Fruit fly (Drosophila melanogaster) whole organism, pupa: ENCODE data around the gene Ufsp2.

Source experiments
- CG10348 ChIP-seq: fragments of 200-800 bp; sonication (Bioruptor generic); IDR thresholded peaks from 2 replicates; pipeline ENCODE4 v1.3.6; 2022; ENCODE audit warnings: missing biosample characterization, missing genetic modification characterization
- CG12605 ChIP-seq: fragments of 200-800 bp; sonication (Bioruptor generic); IDR thresholded peaks from 2 replicates; pipeline ENCODE4 v1.3.6; 2022; ENCODE audit warnings: missing biosample characterization, missing genetic modification characterization
- CG13204 ChIP-seq: fragments of 200-800 bp; sonication (Bioruptor generic); optimal IDR thresholded peaks from 2 replicates; lab custom pipeline; 2018; ENCODE audit warnings: missing biosample characterization, mild to moderate bottlenecking, missing genetic modification characterization, moderate library complexity
- CG14655 ChIP-seq: fragments of 200-800 bp; sonication (Bioruptor generic); optimal IDR thresholded peaks from 3 replicates; lab custom pipeline; 2017; ENCODE audit warnings: mild to moderate bottlenecking, missing biosample characterization, missing genetic modification reagents, missing genetic modification characterization
- CG15710 ChIP-seq: fragments of 200-800 bp; sonication (Bioruptor generic); optimal IDR thresholded peaks from 2 replicates; lab custom pipeline; 2018; ENCODE audit warnings: missing biosample characterization, mild to moderate bottlenecking, missing genetic modification characterization, moderate library complexity
- CG17806 ChIP-seq: fragments of 200-800 bp; sonication (Bioruptor generic); optimal IDR thresholded peaks from 2 replicates; lab custom pipeline; 2018; ENCODE audit warnings: missing biosample characterization, mild to moderate bottlenecking, missing genetic modification characterization, moderate library complexity
- CG32121 ChIP-seq: fragments of 200-800 bp; sonication (Bioruptor generic); IDR thresholded peaks from 2 replicates; pipeline ENCODE4 v1.3.6; 2022; ENCODE audit warnings: missing biosample characterization, missing genetic modification characterization
- CG34367 ChIP-seq: fragments of 200-800 bp; sonication (Bioruptor generic); optimal IDR thresholded peaks from 2 replicates; lab custom pipeline; 2018; ENCODE audit warnings: missing biosample characterization, mild to moderate bottlenecking, missing genetic modification characterization
- CG4496 ChIP-seq: fragments of 200-800 bp; sonication (Bioruptor generic); IDR thresholded peaks from 3 replicates; pipeline ENCODE4 v1.3.6; 2022; ENCODE audit warnings: missing biosample characterization, missing genetic modification characterization
- CG8159 ChIP-seq: fragments of 200-800 bp; sonication (Bioruptor generic); optimal IDR thresholded peaks from 3 replicates; lab custom pipeline; 2018; ENCODE audit warnings: missing biosample characterization, mild to moderate bottlenecking, missing genetic modification characterization, moderate library complexity
- CG8301 ChIP-seq: fragments of 200-800 bp; sonication (Bioruptor generic); optimal IDR thresholded peaks from 2 replicates; lab custom pipeline; 2018; ENCODE audit warnings: missing biosample characterization, mild to moderate bottlenecking, missing genetic modification characterization
- CG9948 ChIP-seq: fragments of 200-800 bp; sonication (Bioruptor generic); optimal IDR thresholded peaks from 2 replicates; lab custom pipeline; 2018; ENCODE audit warnings: missing biosample characterization, mild to moderate bottlenecking, missing genetic modification characterization, moderate library complexity
- D1 ChIP-seq: fragments of 200-800 bp; sonication (Bioruptor generic); optimal IDR thresholded peaks from 2 replicates; lab custom pipeline; 2018; ENCODE audit warnings: missing biosample characterization, mild to moderate bottlenecking, missing genetic modification characterization, moderate library complexity
- EcR ChIP-seq: fragments of 200-800 bp; sonication (Bioruptor generic); optimal IDR thresholded peaks from 3 replicates; lab custom pipeline; 2019; ENCODE audit warnings: missing biosample characterization, missing genetic modification characterization, mild to moderate bottlenecking, moderate library complexity, missing genetic modification reagents
- Ets98B ChIP-seq: fragments of 200-800 bp; sonication (Bioruptor generic); IDR thresholded peaks from 2 replicates; pipeline ENCODE4 v1.3.6; 2022; ENCODE audit warnings: missing biosample characterization, missing genetic modification characterization
- Pif1A ChIP-seq: fragments of 200-800 bp; sonication (Bioruptor generic); optimal IDR thresholded peaks from 3 replicates; lab custom pipeline; 2016; ENCODE audit warnings: missing biosample characterization, missing genetic modification characterization
- Pif1B ChIP-seq: fragments of 200-800 bp; sonication (Bioruptor generic); optimal IDR thresholded peaks from 3 replicates; lab custom pipeline; 2016; ENCODE audit warnings: missing biosample characterization, missing genetic modification characterization
- Snoo ChIP-seq: fragments of 200-800 bp; sonication (Bioruptor generic); optimal IDR thresholded peaks from 3 replicates; lab custom pipeline; 2017; ENCODE audit warnings: missing biosample characterization, mild to moderate bottlenecking, missing genetic modification characterization, inconsistent platforms
- fd96Ca ChIP-seq: fragments of 200-800 bp; sonication (Bioruptor generic); IDR thresholded peaks from 3 replicates; pipeline ENCODE4 v1.3.6; 2022; ENCODE audit warnings: missing biosample characterization, missing genetic modification characterization
- gl ChIP-seq: fragments of 200-800 bp; sonication (Bioruptor generic); optimal IDR thresholded peaks from 2 replicates; lab custom pipeline; 2018; ENCODE audit warnings: missing biosample characterization, mild to moderate bottlenecking, missing genetic modification characterization
- rn ChIP-seq: fragments of 200-800 bp; sonication (Bioruptor generic); IDR thresholded peaks from 2 replicates; pipeline ENCODE4 v1.3.6; 2022; ENCODE audit warnings: missing biosample characterization, missing genetic modification characterization

The Ufsp2 gene

dm6 chr3L:15597037-15597785 lies 20.8 kb downstream of the Ufsp2 start:
- TF ChIP-seq Pif1A (GFP tag; lab: Kevin White, UChicago) = no peak
- TF ChIP-seq CG8301 (tag; lab: Kevin White, UChicago) = no peak
- TF ChIP-seq gl (tag; lab: Kevin White, UChicago) = peak; percentile 14
- TF ChIP-seq Pif1B (GFP tag; lab: Kevin White, UChicago) = no peak
- TF ChIP-seq CG12605 (GFP tag; lab: Robert Waterston, UW) = no peak
- no peak for TF ChIP-seq CG9948
- TF ChIP-seq EcR (GFP tag; lab: Kevin White, UChicago) = peak; percentile 40

dm6 chr3L:15597945-15598344 lies 21.6 kb downstream of the Ufsp2 start:
- no peak for TF ChIP-seq CG4496 (GFP tag; lab: Robert Waterston, UW)
- TF ChIP-seq EcR (GFP tag; lab: Kevin White, UChicago) = peak; percentile 7

dm6 chr3L:15599190-15599589 lies 22.8 kb downstream of the Ufsp2 start:
- TF ChIP-seq CG14655 (GFP tag; lab: Kevin White, UChicago) (no peak), CG8159 (tag; lab: Kevin White, UChicago) (no peak), CG34367 (tag; lab: Kevin White, UChicago) (no peak), CG8301 (tag; lab: Kevin White, UChicago) (no peak), CG13204 (GFP tag; lab: Kevin White, UChicago) (no peak), CG4496 (GFP tag; lab: Robert Waterston, UW) (no peak), CG9948 (no peak), gl (tag; lab: Kevin White, UChicago) (no peak), CG10348 (no peak), CG15710 (tag; lab: Kevin White, UChicago) (no peak), rn (GFP tag; lab: Robert Waterston, UW) (no peak), CG32121 (no peak)

dm6 chr3L:15600051-15600450 lies 23.7 kb downstream of the Ufsp2 start:
- no peak for TF ChIP-seq fd96Ca (GFP tag; lab: Robert Waterston, UW)
- TF ChIP-seq CG8159 (tag; lab: Kevin White, UChicago) = no peak
- TF ChIP-seq CG32121 = no peak
- TF ChIP-seq Pif1A (GFP tag; lab: Kevin White, UChicago) = no peak
- TF ChIP-seq CG17806 (tag; lab: Kevin White, UChicago) = no peak
- no peak for TF ChIP-seq CG4496 (GFP tag; lab: Robert Waterston, UW)
- no peak for TF ChIP-seq EcR (GFP tag; lab: Kevin White, UChicago)
- no peak for TF ChIP-seq Pif1B (GFP tag; lab: Kevin White, UChicago)
- TF ChIP-seq Ets98B (GFP tag; lab: Robert Waterston, UW) = no peak
- no peak for TF ChIP-seq D1 (tag; lab: Kevin White, UChicago)
- TF ChIP-seq rn (GFP tag; lab: Robert Waterston, UW) = no peak
- no peak for TF ChIP-seq CG14655 (GFP tag; lab: Kevin White, UChicago)

dm6 chr3L:15604979-15605378 lies 28.6 kb downstream of the Ufsp2 start:
- no peak for TF ChIP-seq Pif1B (GFP tag; lab: Kevin White, UChicago)
- TF ChIP-seq gl (tag; lab: Kevin White, UChicago) = no peak
- no peak for TF ChIP-seq Snoo (tag; lab: Kevin White, UChicago)
- TF ChIP-seq CG14655 (GFP tag; lab: Kevin White, UChicago) = no peak
- no peak for TF ChIP-seq EcR (GFP tag; lab: Kevin White, UChicago)
- no peak for TF ChIP-seq rn (GFP tag; lab: Robert Waterston, UW)
- TF ChIP-seq CG17806 (tag; lab: Kevin White, UChicago) = no peak
- TF ChIP-seq CG8159 (tag; lab: Kevin White, UChicago) = no peak
- TF ChIP-seq CG4496 (GFP tag; lab: Robert Waterston, UW) = no peak
- TF ChIP-seq fd96Ca (GFP tag; lab: Robert Waterston, UW) = no peak
- no peak for TF ChIP-seq CG32121
- TF ChIP-seq Pif1A (GFP tag; lab: Kevin White, UChicago) = no peak
- TF ChIP-seq CG9948 = no peak
- TF ChIP-seq CG10348 = no peak
- TF ChIP-seq CG15710 (tag; lab: Kevin White, UChicago) = no peak
- no peak for TF ChIP-seq CG8301 (tag; lab: Kevin White, UChicago)

- no peak for TF ChIP-seq CG15710 (tag; lab: Kevin White, UChicago)
- no peak for TF ChIP-seq CG32121
- no peak for TF ChIP-seq CG9948
- TF ChIP-seq EcR (GFP tag; lab: Kevin White, UChicago) = no peak
- TF ChIP-seq CG14655 (GFP tag; lab: Kevin White, UChicago) = no peak
- no peak for TF ChIP-seq Snoo (tag; lab: Kevin White, UChicago)
- no peak for TF ChIP-seq Pif1A (GFP tag; lab: Kevin White, UChicago)
- TF ChIP-seq Pif1B (GFP tag; lab: Kevin White, UChicago) = no peak
- TF ChIP-seq CG8159 (tag; lab: Kevin White, UChicago) = no peak
- no peak for TF ChIP-seq CG10348
- TF ChIP-seq fd96Ca (GFP tag; lab: Robert Waterston, UW) = no peak
- no peak for TF ChIP-seq rn (GFP tag; lab: Robert Waterston, UW)
- no peak for TF ChIP-seq CG13204 (GFP tag; lab: Kevin White, UChicago)
- no peak for TF ChIP-seq CG34367 (tag; lab: Kevin White, UChicago)
- TF ChIP-seq, all 21 proteins: peak for 0
These were observed 33.7 kb downstream of the Ufsp2 start, which contains the start of gene CG7650 for dm6 chr3L:15610109-15610508. CG7650 (minus strand) TSS chr3L:15610386.
